Worm (Caenorhabditis elegans): ENCODE data around the gene abu-2.
A peak's percentile ranks its signal among the peaks of the same experiment; 100 is the strongest.

abu-2 gene

ce11 chrX:1375071-1375470 is 35.4 kb downstream of the abu-2 start (continued):
- TF ChIP-seq dmd-6 (GFP tag; IDR thresholded peaks at IDR 0.05) = peak; percentile 62
- peak; percentile 79 for TF ChIP-seq lim-7 (GFP tag; IDR thresholded peaks at IDR 0.05)

- TF ChIP-seq F26F4.8 (GFP tag; conservative IDR thresholded peaks at IDR 0.05) (0 out of 2 replicates have a peak, but pooled peaks have one; percentile 20), hif-1 (tag; optimal IDR thresholded peaks at IDR 0.05) (no peak), snpc-4 (tag; optimal IDR thresholded peaks at IDR 0.05) (peak; percentile 3), snpc-1.2 (GFP tag; IDR thresholded peaks at IDR 0.05) (peak; percentile 39; the same call in 1 of the 2 replicates)
These were observed 38.0 kb downstream of the abu-2 start for ce11 chrX:1372464-1372863.

- TF ChIP-seq zip-2 (tag; optimal IDR thresholded peaks at IDR 0.05) (no peak), mep-1 (tag; optimal IDR thresholded peaks at IDR 0.05) (no peak), ztf-11 (tag; optimal IDR thresholded peaks at IDR 0.05) (no peak), nhr-48 (tag; optimal IDR thresholded peaks at IDR 0.05) (no peak), mdt-29 (GFP tag; IDR thresholded peaks at IDR 0.05) (no peak), R02D3.7 (tag; optimal IDR thresholded peaks at IDR 0.05) (no peak), tag-97 (GFP tag; IDR thresholded peaks at IDR 0.05) (no peak), ceh-82 (tag; optimal IDR thresholded peaks at IDR 0.05) (no peak), ZK546.5 (tag; optimal IDR thresholded peaks at IDR 0.05) (no peak), jun-1 (tag; optimal IDR thresholded peaks at IDR 0.05) (no peak), dmd-6 (GFP tag; IDR thresholded peaks at IDR 0.05) (peak; percentile 30; the same call in 1 of the 2 replicates), ceh-44 (GFP tag; IDR thresholded peaks at IDR 0.05) (no peak), nhr-76 (tag; optimal IDR thresholded peaks at IDR 0.05) (no peak), hmg-1.1 (GFP tag; IDR thresholded peaks at IDR 0.05) (no peak), nhr-237 (tag; optimal IDR thresholded peaks at IDR 0.05) (no peak), nhr-28 (tag; optimal IDR thresholded peaks at IDR 0.05) (peak; percentile 22), saeg-2 (GFP tag; IDR thresholded peaks at IDR 0.05) (no peak), pqm-1 (tag; optimal IDR thresholded peaks at IDR 0.05) (peak; percentile 58), nhr-6 (tag; optimal IDR thresholded peaks at IDR 0.05) (no peak), lin-15B (tag; optimal IDR thresholded peaks at IDR 0.05) (no peak), lin-1 (GFP tag; IDR thresholded peaks at IDR 0.05) (no peak), aha-1 (tag) (no peak), dve-1 (tag; optimal IDR thresholded peaks at IDR 0.05; ENCODE audit: insufficient read depth) (peak; percentile 4), nhr-111 (GFP tag; optimal IDR thresholded peaks at IDR 0.05) (no peak), skn-1 (tag; optimal IDR thresholded peaks at IDR 0.05) (no peak), sdz-12 (GFP tag; optimal IDR thresholded peaks at IDR 0.05) (no peak), daf-16 (GFP tag; optimal IDR thresholded peaks at IDR 0.05) (no peak), daf-16 (tag; optimal IDR thresholded peaks at IDR 0.05) (peak; percentile 87)
These were observed 38.8 kb downstream of the abu-2 start, which contains the start of gene fbxa-190 for ce11 chrX:1371688-1372087. TSS of gene fbxa-190 (plus strand) at chrX:1372012.

ce11 chrX:1370736-1371281 is 39.6 kb downstream of the abu-2 start, which contains the start of gene F56C3.7:
TSS of gene F56C3.7 (minus strand) at chrX:1370786.
- TF ChIP-seq tag-97 (GFP tag; IDR thresholded peaks at IDR 0.05) (no peak), attf-4 (tag; optimal IDR thresholded peaks at IDR 0.05) (no peak), hif-1 (tag; optimal IDR thresholded peaks at IDR 0.05) (no peak), Y75B8A.6 (GFP tag; IDR thresholded peaks at IDR 0.05) (no peak), nhr-42 (GFP tag; IDR thresholded peaks at IDR 0.05) (peak; percentile 67; the same call in 1 of the 2 replicates), ZK337.2 (GFP tag; IDR thresholded peaks at IDR 0.05) (no peak), aha-1 (tag) (no peak), fos-1 (tag; optimal IDR thresholded peaks at IDR 0.05) (no peak), daf-16 (GFP tag; optimal IDR thresholded peaks at IDR 0.05) (no peak), daf-16 (tag; optimal IDR thresholded peaks at IDR 0.05) (no peak), spr-1 (tag; optimal IDR thresholded peaks at IDR 0.05) (no peak), Y105C5A.15 (GFP tag; IDR thresholded peaks at IDR 0.05) (no peak), zfp-2 (tag; optimal IDR thresholded peaks at IDR 0.05) (no peak), sdz-12 (GFP tag; optimal IDR thresholded peaks at IDR 0.05) (no peak), zfp-3 (GFP tag; conservative IDR thresholded peaks at IDR 0.05) (no peak), ztf-7 (tag; optimal IDR thresholded peaks at IDR 0.05) (no peak), mes-2 (tag; optimal IDR thresholded peaks at IDR 0.05; ENCODE audit: poor library complexity, severe bottlenecking) (peak; percentile 49), pha-4 (GFP tag; IDR thresholded peaks at IDR 0.05) (no peak), pha-4 (tag; optimal IDR thresholded peaks at IDR 0.05) (no peak), lin-39 (tag; optimal IDR thresholded peaks at IDR 0.05) (no peak), lim-7 (GFP tag; IDR thresholded peaks at IDR 0.05) (no peak), lin-1 (GFP tag; IDR thresholded peaks at IDR 0.05) (no peak), unc-62 (GFP tag; optimal IDR thresholded peaks at IDR 0.05 in 1 of 2) (peak in 1 of 2 experiments; percentile 19), unc-62 (tag; optimal IDR thresholded peaks at IDR 0.05) (no peak)
